Worm (Caenorhabditis elegans) whole organism, L3 larva: ENCODE measurements around the gene F09E10.6.

ENCODE experiments used
- ZK546.5 ChIP-seq: sonication (generic microtip); optimal IDR thresholded peaks from 2 replicates; lab custom pipeline; 2017; ENCODE audit warnings: missing biosample characterization, missing genetic modification characterization
- aly-2 ChIP-seq: fragments of 150-350 bp; optimal IDR thresholded peaks from 2 replicates; lab custom pipeline; 2014; ENCODE audit warnings: missing biosample characterization, missing genetic modification characterization
- ama-1 ChIP-seq: fragments of 150-350 bp; optimal IDR thresholded peaks from 2 replicates; lab custom pipeline; 2018
- ceh-16 ChIP-seq: sonication (generic microtip); optimal IDR thresholded peaks from 2 replicates; lab custom pipeline; 2017; ENCODE audit warnings: missing biosample characterization, missing genetic modification characterization
- ceh-28 ChIP-seq: fragments of 150-350 bp; optimal IDR thresholded peaks from 2 replicates; lab custom pipeline; 2014; ENCODE audit warnings: missing biosample characterization, missing genetic modification reagents, missing genetic modification characterization
- ceh-82 ChIP-seq: fragments of 150-350 bp; optimal IDR thresholded peaks from 2 replicates; lab custom pipeline; 2014; ENCODE audit warnings: missing biosample characterization, missing genetic modification characterization
- ceh-9 ChIP-seq: sonication (generic microtip); optimal IDR thresholded peaks from 2 replicates; lab custom pipeline; 2018; ENCODE audit warnings: missing biosample characterization, missing genetic modification characterization
- daf-12 ChIP-seq: fragments of 150-350 bp; optimal IDR thresholded peaks from 2 replicates; lab custom pipeline; 2014; ENCODE audit warnings: missing biosample characterization, missing genetic modification reagents, missing genetic modification characterization
- egl-27 ChIP-seq: sonication (generic microtip); optimal IDR thresholded peaks from 4 replicates; lab custom pipeline; 2017; ENCODE audit warnings: missing biosample characterization, missing genetic modification reagents, missing genetic modification characterization
- egl-5 ChIP-seq: fragments of 150-350 bp; optimal IDR thresholded peaks from 2 replicates; lab custom pipeline; 2017; ENCODE audit warnings: missing biosample characterization, missing genetic modification reagents, missing genetic modification characterization, inconsistent platforms
- elt-1 ChIP-seq: fragments of 150-350 bp; optimal IDR thresholded peaks from 2 replicates; lab custom pipeline; 2014; ENCODE audit warnings: missing biosample characterization, missing genetic modification characterization
- fkh-10 ChIP-seq: sonication (generic microtip); optimal IDR thresholded peaks from 2 replicates; lab custom pipeline; 2017; ENCODE audit warnings: missing biosample characterization, missing genetic modification reagents, missing genetic modification characterization
- fkh-2 ChIP-seq: fragments of 150-350 bp; optimal IDR thresholded peaks from 2 replicates; lab custom pipeline; 2014; ENCODE audit warnings: missing biosample characterization, missing genetic modification reagents, missing genetic modification characterization
- fos-1 ChIP-seq: fragments of 150-350 bp; optimal IDR thresholded peaks from 2 replicates; lab custom pipeline; 2014; ENCODE audit warnings: missing biosample characterization, missing genetic modification characterization
- hmg-11 ChIP-seq: sonication (generic microtip); optimal IDR thresholded peaks from 2 replicates; lab custom pipeline; 2016; ENCODE audit warnings: missing genetic modification characterization, missing compliant biosample characterization
- jun-1 ChIP-seq: fragments of 150-350 bp; optimal IDR thresholded peaks from 2 replicates; lab custom pipeline; 2014; ENCODE audit warnings: missing biosample characterization, missing genetic modification reagents, missing genetic modification characterization
- lin-39 ChIP-seq: fragments of 150-350 bp; optimal IDR thresholded peaks from 2 replicates; lab custom pipeline; 2018; ENCODE audit warnings: missing biosample characterization, missing genetic modification reagents, missing genetic modification characterization
- lsy-12 ChIP-seq: sonication (generic microtip); optimal IDR thresholded peaks from 2 replicates; lab custom pipeline; 2016; ENCODE audit warnings: mild to moderate bottlenecking, missing genetic modification characterization, missing compliant biosample characterization
- mdl-1 ChIP-seq: fragments of 150-350 bp; optimal IDR thresholded peaks from 2 replicates; lab custom pipeline; 2014; ENCODE audit warnings: missing biosample characterization, missing genetic modification characterization
- mml-1 ChIP-seq: fragments of 150-350 bp; sonication (generic microtip); optimal IDR thresholded peaks from 3 replicates; lab custom pipeline; 2014; ENCODE audit warnings: missing biosample characterization, missing genetic modification characterization
- nfya-1 ChIP-seq: sonication (generic microtip); optimal IDR thresholded peaks from 2 replicates; lab custom pipeline; 2017; ENCODE audit warnings: missing genetic modification characterization, mild to moderate bottlenecking, missing compliant biosample characterization, antibody characterized with exemption, moderate library complexity; ENCODE audit not compliant: insufficient read depth
- nhr-11 ChIP-seq: fragments of 150-350 bp; optimal IDR thresholded peaks from 2 replicates; lab custom pipeline; 2014; ENCODE audit warnings: missing biosample characterization, missing genetic modification characterization
- nhr-23 ChIP-seq: fragments of 150-350 bp; optimal IDR thresholded peaks from 2 replicates; lab custom pipeline; 2014; ENCODE audit warnings: missing biosample characterization, missing genetic modification reagents, missing genetic modification characterization
- nhr-237 ChIP-seq: fragments of 150-350 bp; optimal IDR thresholded peaks from 2 replicates; lab custom pipeline; 2014; ENCODE audit warnings: missing biosample characterization, missing genetic modification characterization
- nhr-25 ChIP-seq: sonication (generic microtip); optimal IDR thresholded peaks from 2 replicates; lab custom pipeline; 2017; ENCODE audit warnings: missing biosample characterization, missing genetic modification characterization
- nhr-43 ChIP-seq: sonication (generic microtip); optimal IDR thresholded peaks from 2 replicates; lab custom pipeline; 2016; ENCODE audit warnings: mild to moderate bottlenecking, missing genetic modification characterization, missing compliant biosample characterization; ENCODE audit not compliant: poor library complexity, severe bottlenecking
- nhr-67 ChIP-seq: fragments of 150-350 bp; optimal IDR thresholded peaks from 2 replicates; lab custom pipeline; 2014; ENCODE audit warnings: missing biosample characterization, missing genetic modification characterization
- nhr-76 ChIP-seq: fragments of 150-350 bp; sonication (generic microtip); optimal IDR thresholded peaks from 5 replicates; lab custom pipeline; 2014; ENCODE audit warnings: missing biosample characterization, missing genetic modification characterization
- nhr-77 ChIP-seq: fragments of 150-350 bp; optimal IDR thresholded peaks from 2 replicates; lab custom pipeline; 2014; ENCODE audit warnings: missing biosample characterization, missing genetic modification characterization
- pha-4 ChIP-seq: fragments of 150-350 bp; optimal IDR thresholded peaks from 2 replicates; lab custom pipeline; 2014; ENCODE audit warnings: missing biosample characterization, missing genetic modification reagents, missing genetic modification characterization
- pqm-1 ChIP-seq: fragments of 150-350 bp; optimal IDR thresholded peaks from 2 replicates; lab custom pipeline; 2017; ENCODE audit warnings: missing biosample characterization, missing genetic modification characterization, inconsistent platforms
- sea-2 ChIP-seq: fragments of 150-350 bp; sonication (generic microtip); optimal IDR thresholded peaks from 4 replicates; lab custom pipeline; 2014; ENCODE audit warnings: missing biosample characterization, missing genetic modification reagents, missing genetic modification characterization
- skn-1 ChIP-seq: fragments of 150-350 bp; optimal IDR thresholded peaks from 2 replicates; lab custom pipeline; 2014; ENCODE audit warnings: missing biosample characterization, missing genetic modification characterization
- snpc-4 ChIP-seq: fragments of 150-350 bp; optimal IDR thresholded peaks from 2 replicates; lab custom pipeline; 2014; ENCODE audit warnings: missing biosample characterization, missing genetic modification characterization
- tbx-2 ChIP-seq: sonication (generic microtip); optimal IDR thresholded peaks from 2 replicates; lab custom pipeline; 2016; ENCODE audit warnings: mild to moderate bottlenecking, missing genetic modification characterization, missing compliant biosample characterization
- unc-39 ChIP-seq: sonication (generic microtip); optimal IDR thresholded peaks from 4 replicates; lab custom pipeline; 2017; ENCODE audit warnings: missing biosample characterization, missing genetic modification characterization
- ztf-11 ChIP-seq: fragments of 150-350 bp; optimal IDR thresholded peaks from 2 replicates; lab custom pipeline; 2014; ENCODE audit warnings: missing biosample characterization, missing genetic modification characterization
- ztf-4 ChIP-seq: fragments of 150-350 bp; optimal IDR thresholded peaks from 2 replicates; lab custom pipeline; 2014; ENCODE audit warnings: missing biosample characterization, missing genetic modification characterization

F09E10.6 gene

ce11 chrX:1504529-1505080 lies 7.1 kb upstream of the F09E10.6 start (continued):
- no peak for TF ChIP-seq ztf-11 (tag; lab: Kevin White, UChicago)
- no peak for TF ChIP-seq fkh-2 (tag; lab: Kevin White, UChicago)
- TF ChIP-seq fkh-10, result no peak
- peak; percentile 9 for TF ChIP-seq mdl-1
- no peak for TF ChIP-seq nhr-76 (tag; lab: Kevin White, UChicago)
- peak; percentile 62 for TF ChIP-seq elt-1 (tag; lab: Kevin White, UChicago)
- TF ChIP-seq daf-12 (tag; lab: Kevin White, UChicago), result no peak

ce11 chrX:1503698-1504501 lies 6.4 kb upstream of the F09E10.6 start:
- peak; percentile 39 for TF ChIP-seq ama-1 (lab: Kevin White, UChicago)
- TF ChIP-seq pqm-1 (tag; lab: Kevin White, UChicago), result peak; percentile 53
- TF ChIP-seq unc-39 (tag; lab: Kevin White, UChicago), result no peak
- no peak for TF ChIP-seq aly-2 (tag; lab: Kevin White, UChicago)
- peak; percentile 89 for TF ChIP-seq ztf-4 (tag; lab: Kevin White, UChicago)
- peak; percentile 11 for TF ChIP-seq nhr-23 (tag; lab: Kevin White, UChicago)
- TF ChIP-seq pha-4 (tag; lab: Kevin White, UChicago), result peak; percentile 92
- no peak for TF ChIP-seq mml-1
- TF ChIP-seq nfya-1 (tag; lab: Kevin White, UChicago), result no peak
- TF ChIP-seq lsy-12, result peak; percentile 66
- TF ChIP-seq egl-27 (tag; lab: Kevin White, UChicago), result no peak
- no peak for TF ChIP-seq hmg-11 (tag; lab: Kevin White, UChicago)
- peak; percentile 79 for TF ChIP-seq jun-1 (tag; lab: Kevin White, UChicago)
- peak; percentile 5 for TF ChIP-seq nhr-43
- TF ChIP-seq ceh-28 (tag; lab: Kevin White, UChicago), result peak; percentile 28
- TF ChIP-seq nhr-76 (tag; lab: Kevin White, UChicago), result no peak
- no peak for TF ChIP-seq sea-2 (GFP tag; lab: Kevin White, UChicago)
- no peak for TF ChIP-seq snpc-4
- no peak for TF ChIP-seq fos-1 (tag; lab: Kevin White, UChicago)
- TF ChIP-seq, all 47 proteins: peak for 9

- TF ChIP-seq nhr-25 (no peak), nhr-23 (tag; lab: Kevin White, UChicago) (no peak), egl-5 (no peak), nhr-11 (tag; lab: Kevin White, UChicago) (no peak), nhr-237 (tag; lab: Kevin White, UChicago) (no peak), ceh-16 (tag; lab: Kevin White, UChicago) (no peak), ztf-4 (tag; lab: Kevin White, UChicago) (no peak), nhr-77 (tag; lab: Kevin White, UChicago) (no peak), unc-39 (tag; lab: Kevin White, UChicago) (no peak)
These were observed 5.4 kb upstream of the F09E10.6 start for ce11 chrX:1502914-1503313.

- TF ChIP-seq nfya-1 (tag; lab: Kevin White, UChicago) (no peak), pqm-1 (tag; lab: Kevin White, UChicago) (no peak), egl-5 (no peak), nhr-67 (tag; lab: Kevin White, UChicago) (no peak), pha-4 (tag; lab: Kevin White, UChicago) (no peak), ceh-82 (no peak), tbx-2 (tag; lab: Kevin White, UChicago) (no peak), nhr-77 (tag; lab: Kevin White, UChicago) (no peak), elt-1 (tag; lab: Kevin White, UChicago) (no peak), nhr-11 (tag; lab: Kevin White, UChicago) (no peak), lin-39 (tag; lab: Kevin White, UChicago) (no peak), nhr-237 (tag; lab: Kevin White, UChicago) (no peak), skn-1 (tag; lab: Kevin White, UChicago) (no peak), unc-39 (tag; lab: Kevin White, UChicago) (no peak), ceh-9 (tag; lab: Kevin White, UChicago) (no peak), ceh-28 (tag; lab: Kevin White, UChicago) (no peak), ZK546.5 (no peak)
These were observed 5.0 kb upstream of the F09E10.6 start, which contains the start of gene F09E10.1 for ce11 chrX:1502490-1502889. F09E10.1 (plus strand) TSS chrX:1502790.
